Worm (Caenorhabditis elegans) whole organism, L2 larva: ENCODE data around the gene rab-3.
A peak's percentile ranks its signal among the peaks of the same experiment; 100 is the strongest.

Experiments
- C34F6.9 ChIP-seq: fragments of 150-350 bp; optimal IDR thresholded peaks from 2 replicates; lab custom pipeline; 2014; ENCODE audit warnings: missing biosample characterization, missing genetic modification characterization
- F13H6.1 ChIP-seq: sonication (generic microtip); optimal IDR thresholded peaks from 2 replicates; lab custom pipeline; 2016; ENCODE audit warnings: missing genetic modification characterization, missing compliant biosample characterization
- ZK546.5 ChIP-seq: sonication (generic microtip); optimal IDR thresholded peaks from 2 replicates; lab custom pipeline; 2017; ENCODE audit warnings: missing biosample characterization, missing genetic modification characterization
- alr-1 ChIP-seq: fragments of 150-350 bp; optimal IDR thresholded peaks from 2 replicates; lab custom pipeline; 2014; ENCODE audit warnings: missing biosample characterization, missing genetic modification characterization
- aly-2 ChIP-seq: fragments of 150-350 bp; optimal IDR thresholded peaks from 2 replicates; lab custom pipeline; 2014; ENCODE audit warnings: missing biosample characterization, missing genetic modification characterization
- ama-1 ChIP-seq: fragments of 150-350 bp; optimal IDR thresholded peaks from 2 replicates; lab custom pipeline; 2018; ENCODE audit warnings: inconsistent platforms
- ceh-16 ChIP-seq: fragments of 150-350 bp; optimal IDR thresholded peaks from 2 replicates; lab custom pipeline; 2014; ENCODE audit warnings: missing biosample characterization, missing genetic modification characterization
- crh-2 ChIP-seq: sonication (generic microtip); optimal IDR thresholded peaks from 2 replicates; lab custom pipeline; 2017; ENCODE audit warnings: missing biosample characterization, missing genetic modification characterization
- egl-27 ChIP-seq: sonication (generic microtip); optimal IDR thresholded peaks from 3 replicates; lab custom pipeline; 2017; ENCODE audit warnings: missing biosample characterization, missing genetic modification reagents, missing genetic modification characterization
- elt-1 ChIP-seq: fragments of 150-350 bp; optimal IDR thresholded peaks from 2 replicates; lab custom pipeline; 2014; ENCODE audit warnings: missing biosample characterization, missing genetic modification characterization
- fos-1 ChIP-seq: fragments of 150-350 bp; optimal IDR thresholded peaks from 2 replicates; lab custom pipeline; 2014; ENCODE audit warnings: missing biosample characterization, missing genetic modification characterization
- gmeb-1 ChIP-seq: fragments of 150-350 bp; optimal IDR thresholded peaks from 2 replicates; lab custom pipeline; 2014; ENCODE audit warnings: missing biosample characterization, missing genetic modification characterization
- lin-11 ChIP-seq: fragments of 150-350 bp; sonication (generic microtip); optimal IDR thresholded peaks from 2 replicates; lab custom pipeline; 2014; ENCODE audit warnings: missing biosample characterization, missing genetic modification characterization, inconsistent platforms, mixed read lengths
- lin-13 ChIP-seq: fragments of 150-350 bp; optimal IDR thresholded peaks from 2 replicates; lab custom pipeline; 2014; ENCODE audit warnings: missing biosample characterization, missing genetic modification reagents, missing genetic modification characterization
- lin-39 ChIP-seq: fragments of 150-350 bp; optimal IDR thresholded peaks from 2 replicates; lab custom pipeline; 2014; ENCODE audit warnings: missing biosample characterization, missing genetic modification reagents, missing genetic modification characterization
- lsy-2 ChIP-seq, 2 experiments: fragments of 150-350 bp in 1 of 2; sonication (generic microtip) in 1 of 2; optimal IDR thresholded peaks; 2 replicates each; lab custom pipeline; 2014 to 2017; ENCODE audit warnings: missing biosample characterization in 2 of 2, missing genetic modification characterization in 2 of 2
- mbf-1 ChIP-seq: sonication (generic microtip); optimal IDR thresholded peaks from 2 replicates; lab custom pipeline; 2017; ENCODE audit warnings: missing biosample characterization, missing genetic modification characterization
- nhr-11 ChIP-seq: fragments of 150-350 bp; optimal IDR thresholded peaks from 2 replicates; lab custom pipeline; 2014; ENCODE audit warnings: missing biosample characterization, missing genetic modification characterization
- nhr-12 ChIP-seq: fragments of 150-350 bp; optimal IDR thresholded peaks from 2 replicates; lab custom pipeline; 2014; ENCODE audit warnings: missing biosample characterization, missing genetic modification characterization
- nhr-129 ChIP-seq: fragments of 150-350 bp; optimal IDR thresholded peaks from 2 replicates; lab custom pipeline; 2014; ENCODE audit warnings: missing biosample characterization, missing genetic modification characterization
- nhr-21 ChIP-seq: fragments of 150-350 bp; optimal IDR thresholded peaks from 2 replicates; lab custom pipeline; 2014; ENCODE audit warnings: missing biosample characterization, missing genetic modification characterization
- nhr-23 ChIP-seq: fragments of 150-350 bp; optimal IDR thresholded peaks from 2 replicates; lab custom pipeline; 2014; ENCODE audit warnings: missing biosample characterization, missing genetic modification reagents, missing genetic modification characterization
- nhr-237 ChIP-seq: fragments of 150-350 bp; optimal IDR thresholded peaks from 2 replicates; lab custom pipeline; 2014; ENCODE audit warnings: missing biosample characterization, missing genetic modification characterization
- nhr-25 ChIP-seq: fragments of 150-350 bp; sonication (generic microtip); optimal IDR thresholded peaks from 3 replicates; lab custom pipeline; 2014; ENCODE audit warnings: missing biosample characterization, missing genetic modification characterization
- nhr-77 ChIP-seq: fragments of 150-350 bp; optimal IDR thresholded peaks from 2 replicates; lab custom pipeline; 2014; ENCODE audit warnings: missing biosample characterization, missing genetic modification characterization
- peb-1 ChIP-seq: fragments of 150-350 bp; optimal IDR thresholded peaks from 2 replicates; lab custom pipeline; 2014; ENCODE audit warnings: missing biosample characterization, missing genetic modification characterization
- sem-4 ChIP-seq: fragments of 150-350 bp; optimal IDR thresholded peaks from 2 replicates; lab custom pipeline; 2014; ENCODE audit warnings: missing biosample characterization, missing genetic modification reagents, missing genetic modification characterization
- sma-3 ChIP-seq: sonication (generic microtip); optimal IDR thresholded peaks from 2 replicates; lab custom pipeline; 2016; ENCODE audit warnings: missing genetic modification reagents, missing genetic modification characterization, missing compliant biosample characterization
- sma-9 ChIP-seq, 2 experiments: fragments of 150-350 bp in 1 of 2; sonication (generic microtip) in 1 of 2; optimal IDR thresholded peaks; 2 replicates each; lab custom pipeline; 2014 to 2016; ENCODE audit warnings: missing genetic modification characterization in 2 of 2, mild to moderate bottlenecking in 1 of 2, missing biosample characterization in 1 of 2, missing compliant biosample characterization in 1 of 2, missing genetic modification reagents in 1 of 2, moderate library complexity in 1 of 2
- snpc-4 ChIP-seq: fragments of 150-350 bp; optimal IDR thresholded peaks from 2 replicates; lab custom pipeline; 2014; ENCODE audit warnings: missing biosample characterization, missing genetic modification characterization
- unc-39 ChIP-seq: fragments of 150-350 bp; optimal IDR thresholded peaks from 2 replicates; lab custom pipeline; 2014; ENCODE audit warnings: missing biosample characterization, missing genetic modification characterization
- unc-55 ChIP-seq: fragments of 150-350 bp; sonication (generic microtip); optimal IDR thresholded peaks from 3 replicates; lab custom pipeline; 2014; ENCODE audit warnings: missing biosample characterization, missing genetic modification reagents, missing genetic modification characterization
- ztf-1 ChIP-seq: fragments of 200-800 bp; sonication (Bioruptor generic); conservative IDR thresholded peaks from 2 replicates; pipeline ENCODE4 v1.3.6; 2022; ENCODE audit warnings: missing genetic modification characterization, missing compliant biosample characterization

Gene rab-3

DNA sequence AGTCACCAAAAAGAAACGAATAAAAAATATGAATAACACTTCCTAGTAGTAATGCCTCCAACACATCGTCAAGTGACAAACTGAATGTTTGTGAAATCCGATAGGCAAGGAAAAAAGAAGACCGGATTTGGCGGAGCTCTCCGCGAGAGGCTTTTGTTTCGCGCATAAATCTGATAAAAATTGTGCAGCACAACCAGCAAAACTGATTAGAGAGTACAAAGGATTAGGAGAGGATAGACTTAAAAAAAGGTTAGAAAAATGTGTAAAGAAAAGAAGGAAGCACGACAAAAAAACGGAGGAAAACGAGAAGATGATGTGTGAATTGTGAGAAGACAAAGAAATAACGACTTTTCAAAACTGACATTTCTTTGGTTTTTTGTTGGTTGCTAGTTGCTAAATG, at the start of gene rab-3:
rab-3 (minus strand) TSS at position 147 of the 400 bp plus-strand sequence.
- peak; percentile 10 for TF ChIP-seq C34F6.9
- TF ChIP-seq unc-55 (GFP tag; lab: Kevin White, UChicago): no peak
- TF ChIP-seq lin-13 (GFP tag; lab: Kevin White, UChicago): no peak
- no peak for TF ChIP-seq unc-39 (tag; lab: Kevin White, UChicago)
- TF ChIP-seq aly-2 (tag; lab: Kevin White, UChicago): no peak

DNA sequence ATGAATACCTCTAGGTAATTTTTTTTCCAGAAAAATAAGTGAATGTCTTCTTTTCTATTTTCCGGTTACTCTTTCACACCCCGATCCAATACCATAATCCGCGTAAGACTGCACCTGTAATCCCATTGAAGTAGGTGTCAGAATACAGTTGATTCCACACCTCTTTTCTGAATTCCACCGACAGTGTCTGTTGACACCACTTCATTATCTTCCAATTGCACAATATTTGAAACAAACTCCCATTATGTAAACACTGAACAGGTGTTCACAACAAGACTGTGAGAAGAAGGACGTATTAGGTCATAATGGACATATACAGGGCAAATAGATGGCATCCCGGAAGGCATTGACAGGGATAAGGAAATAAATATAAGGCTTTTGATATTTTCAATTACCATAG, 49.7 kb upstream of the rab-3 start:
- TF ChIP-seq sma-9 (GFP tag; optimal IDR thresholded peaks at IDR 0.05; lab: Kevin White, UChicago) (no peak), sma-9 (tag; optimal IDR thresholded peaks at IDR 0.05; lab: Kevin White, UChicago) (no peak), unc-55 (GFP tag; lab: Kevin White, UChicago) (no peak), alr-1 (tag; lab: Kevin White, UChicago) (no peak), ZK546.5 (tag; lab: Kevin White, UChicago) (no peak), ztf-1 (GFP tag; lab: Robert Waterston, UW) (no peak), fos-1 (tag; lab: Kevin White, UChicago) (no peak), nhr-25 (tag; lab: Kevin White, UChicago) (no peak), lin-39 (tag; lab: Kevin White, UChicago) (no peak), lsy-2 (tag; optimal IDR thresholded peaks at IDR 0.05; lab: Kevin White, UChicago) (no peak), ceh-16 (no peak), crh-2 (no peak), egl-27 (tag; lab: Kevin White, UChicago) (no peak), nhr-237 (tag; lab: Kevin White, UChicago) (no peak), peb-1 (tag; lab: Kevin White, UChicago) (no peak), sem-4 (tag; lab: Kevin White, UChicago) (no peak), snpc-4 (tag; lab: Kevin White, UChicago) (no peak), nhr-21 (no peak), nhr-77 (no peak), unc-39 (tag; lab: Kevin White, UChicago) (no peak)

DNA sequence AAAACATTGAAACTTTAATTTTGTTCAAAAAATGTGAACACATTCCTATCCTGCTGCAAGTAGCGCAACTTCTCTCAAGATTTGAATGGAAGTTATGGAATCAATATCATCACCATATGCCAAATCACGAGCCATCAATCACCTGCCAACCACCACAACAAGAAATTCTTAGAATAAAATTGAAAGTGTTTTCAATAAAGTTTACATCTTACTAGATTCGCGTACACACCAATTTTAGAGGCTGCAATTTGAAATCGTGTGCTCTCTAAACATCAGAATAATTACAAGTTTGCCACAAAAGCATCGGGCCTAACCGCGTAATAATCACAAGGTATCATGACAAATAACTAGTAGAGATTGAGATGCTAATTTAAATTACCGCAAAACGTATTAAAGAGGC, 47.2 kb upstream of the rab-3 start:
- TF ChIP-seq nhr-23 (no peak), fos-1 (tag; lab: Kevin White, UChicago) (no peak), F13H6.1 (tag; lab: Kevin White, UChicago) (no peak), mbf-1 (tag; lab: Kevin White, UChicago) (no peak), nhr-25 (tag; lab: Kevin White, UChicago) (no peak), alr-1 (tag; lab: Kevin White, UChicago) (no peak)

DNA sequence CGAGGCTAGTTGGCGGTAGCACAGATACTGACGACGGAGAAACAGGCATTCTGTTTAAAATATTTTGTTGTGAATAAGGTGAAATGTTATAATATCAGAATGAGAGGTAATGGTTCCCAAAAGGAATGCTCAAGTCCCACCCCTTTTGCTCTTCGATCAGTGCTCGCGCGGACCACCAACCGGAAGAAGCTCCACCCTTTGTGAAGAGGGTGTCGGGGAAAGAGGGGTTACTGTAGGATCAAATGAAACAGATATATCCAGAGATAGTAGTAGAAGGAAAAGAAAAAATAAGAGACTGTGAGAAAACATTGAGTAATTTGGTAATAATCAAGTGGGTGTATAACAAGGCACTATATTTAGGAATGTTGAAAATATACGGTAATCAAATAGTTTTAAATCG, 46.5 kb upstream of the rab-3 start, which contains the start of the genes dmd-5 and F10C1.1:
dmd-5 (minus strand) TSS at position 101 of the 400 bp plus-strand sequence.
F10C1.1 (plus strand) TSS at position 110 of the 400 bp plus-strand sequence.
- TF ChIP-seq nhr-12 (tag; lab: Kevin White, UChicago): no peak
- no peak for TF ChIP-seq C34F6.9
- no peak for TF ChIP-seq elt-1 (tag; lab: Kevin White, UChicago)
- no peak for TF ChIP-seq snpc-4 (tag; lab: Kevin White, UChicago)
- no peak for TF ChIP-seq ztf-1 (GFP tag; lab: Robert Waterston, UW)
- TF ChIP-seq mbf-1 (tag; lab: Kevin White, UChicago): no peak
- TF ChIP-seq sma-9 (GFP tag; optimal IDR thresholded peaks at IDR 0.05; lab: Kevin White, UChicago): no peak
- TF ChIP-seq sma-9 (tag; optimal IDR thresholded peaks at IDR 0.05; lab: Kevin White, UChicago): no peak

DNA sequence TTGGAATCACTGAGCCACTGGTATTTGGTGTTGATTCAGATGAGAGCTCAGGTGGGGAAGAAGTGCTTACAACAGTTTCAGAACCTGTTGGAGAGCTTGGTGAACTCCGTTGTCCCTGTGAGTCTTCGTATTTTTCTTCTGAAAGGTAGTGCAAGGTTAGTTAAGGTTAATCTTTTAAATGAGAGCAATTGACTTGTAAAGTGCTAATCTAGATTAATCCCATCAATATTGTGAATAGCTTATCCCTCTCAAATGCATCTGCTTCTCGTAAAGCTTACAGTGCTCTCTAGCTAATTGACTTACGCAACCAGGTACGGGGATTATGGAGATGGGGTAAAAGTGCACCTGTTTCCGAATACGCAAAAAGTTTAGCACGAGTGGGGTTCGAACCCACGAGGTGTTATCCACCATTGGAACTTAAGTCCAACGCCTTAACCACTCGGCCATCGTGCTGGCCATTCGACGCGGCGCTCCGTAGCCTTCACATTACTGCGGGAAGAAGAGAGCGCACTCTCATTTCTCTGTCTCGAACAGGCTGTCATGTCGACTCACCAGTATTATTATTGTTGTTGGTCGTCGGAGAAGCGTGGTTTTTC, 45.0 kb upstream of the rab-3 start:
- peak; percentile 37 for TF ChIP-seq C34F6.9
- TF ChIP-seq egl-27 (tag; lab: Kevin White, UChicago): no peak
- TF ChIP-seq ama-1 (lab: Kevin White, UChicago): no peak
- TF ChIP-seq fos-1 (tag; lab: Kevin White, UChicago): peak; percentile 35
- peak; percentile 22 for TF ChIP-seq gmeb-1 (tag; lab: Kevin White, UChicago)
- TF ChIP-seq crh-2: peak; percentile 1
- TF ChIP-seq F13H6.1 (tag; lab: Kevin White, UChicago): peak; percentile 45
- no peak for TF ChIP-seq nhr-11 (tag; lab: Kevin White, UChicago)
- TF ChIP-seq unc-55 (GFP tag; lab: Kevin White, UChicago): no peak
- peak; percentile 32 for TF ChIP-seq lin-11 (tag; lab: Kevin White, UChicago)
- no peak for TF ChIP-seq lsy-2 (tag; optimal IDR thresholded peaks at IDR 0.05; lab: Kevin White, UChicago)
- TF ChIP-seq sma-3 (GFP tag; lab: Kevin White, UChicago): no peak
- TF ChIP-seq nhr-129 (tag; lab: Kevin White, UChicago): peak; percentile 79
- no peak for TF ChIP-seq nhr-77
- peak; percentile 53 for TF ChIP-seq sma-9 (GFP tag; optimal IDR thresholded peaks at IDR 0.05; lab: Kevin White, UChicago)
- TF ChIP-seq sma-9 (tag; optimal IDR thresholded peaks at IDR 0.05; lab: Kevin White, UChicago): no peak
